Fruit fly (Drosophila melanogaster): ENCODE results near the gene Sdic2.
A peak's percentile ranks its signal among the peaks of the same experiment; 100 is the strongest.
"Not testable (repeated sequence)": the region's sequence is repeated elsewhere in the genome, so short reads cannot be mapped to it uniquely, and the experiment has no call there.

Sdic2 gene

DNA sequence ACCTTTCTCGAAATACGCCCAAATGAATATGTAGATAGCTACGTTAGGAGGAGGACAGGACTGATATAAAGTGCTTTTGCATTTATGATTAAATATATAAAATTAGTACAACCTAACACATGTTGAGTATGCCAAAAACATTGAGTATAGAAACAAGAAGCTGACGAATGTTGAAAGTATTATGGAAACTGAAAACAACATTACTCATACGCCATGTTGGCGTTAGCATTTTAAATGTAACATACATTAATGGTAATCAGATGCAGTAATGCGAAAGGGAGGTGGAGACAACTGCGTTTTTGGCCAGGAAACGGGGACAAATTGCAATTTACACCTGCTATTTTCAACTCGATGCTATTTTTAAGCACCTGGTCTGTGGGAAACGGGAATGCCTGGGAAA, 27.8 kb downstream of the Sdic2 start:
- TF ChIP-seq rn (GFP tag; IDR thresholded peaks at IDR 0.05) = no peak
- no peak for TF ChIP-seq Pif1A (GFP tag; optimal IDR thresholded peaks at IDR 0.05)
- no peak for TF ChIP-seq EcR (GFP tag; optimal IDR thresholded peaks at IDR 0.05)
- TF ChIP-seq CG4496 (GFP tag; IDR thresholded peaks at IDR 0.05) = no peak
- no peak for TF ChIP-seq fd96Ca (GFP tag; IDR thresholded peaks at IDR 0.05)
- no peak for TF ChIP-seq CG8159 (tag; optimal IDR thresholded peaks at IDR 0.05)
- no peak for TF ChIP-seq Ets98B (GFP tag; IDR thresholded peaks at IDR 0.05)
- no peak for TF ChIP-seq CG9948 (tag; optimal IDR thresholded peaks at IDR 0.05)
- TF ChIP-seq D1 (tag; optimal IDR thresholded peaks at IDR 0.05) = no peak
- TF ChIP-seq CG12605 (GFP tag; IDR thresholded peaks at IDR 0.05) = no peak
- no peak for TF ChIP-seq Pif1B (GFP tag; optimal IDR thresholded peaks at IDR 0.05)
- no peak for TF ChIP-seq CG8301 (tag; optimal IDR thresholded peaks at IDR 0.05)
- no peak for TF ChIP-seq CG32121 (GFP tag; IDR thresholded peaks at IDR 0.05)
- no peak for TF ChIP-seq CG13204 (GFP tag; optimal IDR thresholded peaks at IDR 0.05)
- no peak for TF ChIP-seq CG14655 (GFP tag; optimal IDR thresholded peaks at IDR 0.05)
- TF ChIP-seq CG15710 (tag; optimal IDR thresholded peaks at IDR 0.05) = no peak
- no peak for TF ChIP-seq CG10348 (GFP tag; IDR thresholded peaks at IDR 0.05)

DNA sequence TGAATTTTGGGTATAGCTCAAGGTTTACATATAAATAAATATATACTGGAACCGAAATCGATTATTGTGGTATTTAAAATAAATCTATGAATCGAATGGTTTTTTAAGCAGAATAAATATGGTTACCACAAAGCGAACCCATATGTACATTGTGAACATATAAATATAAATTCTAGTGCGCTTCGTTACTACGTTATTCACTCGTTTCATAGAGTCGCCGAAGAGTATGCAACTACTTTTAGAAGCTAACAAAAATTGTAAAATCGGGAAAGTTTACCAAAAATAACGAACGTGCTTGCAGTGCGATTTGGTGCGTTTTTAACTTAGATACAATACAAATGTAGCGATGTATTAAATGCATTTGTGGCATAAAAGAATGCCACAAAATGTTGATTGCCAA, 30.3 kb downstream of the Sdic2 start:
- no peak for TF ChIP-seq CG14655 (GFP tag; optimal IDR thresholded peaks at IDR 0.05)
- no peak for TF ChIP-seq fd96Ca (GFP tag; IDR thresholded peaks at IDR 0.05)
- no peak for TF ChIP-seq CG17806 (tag; optimal IDR thresholded peaks at IDR 0.05)
- TF ChIP-seq CG10348 (GFP tag; IDR thresholded peaks at IDR 0.05) = no peak
- TF ChIP-seq gl (tag; optimal IDR thresholded peaks at IDR 0.05) = no peak
- TF ChIP-seq CG34367 (tag; optimal IDR thresholded peaks at IDR 0.05) = no peak
- no peak for TF ChIP-seq Ets98B (GFP tag; IDR thresholded peaks at IDR 0.05)
- no peak for TF ChIP-seq D1 (tag; optimal IDR thresholded peaks at IDR 0.05)
- TF ChIP-seq EcR (GFP tag; optimal IDR thresholded peaks at IDR 0.05) = no peak
- TF ChIP-seq CG8159 (tag; optimal IDR thresholded peaks at IDR 0.05) = no peak
- no peak for TF ChIP-seq Pif1B (GFP tag; optimal IDR thresholded peaks at IDR 0.05)
- no peak for TF ChIP-seq CG8301 (tag; optimal IDR thresholded peaks at IDR 0.05)
- TF ChIP-seq CG4496 (GFP tag; IDR thresholded peaks at IDR 0.05) = no peak
- no peak for TF ChIP-seq CG13204 (GFP tag; optimal IDR thresholded peaks at IDR 0.05)
- TF ChIP-seq CG15710 (tag; optimal IDR thresholded peaks at IDR 0.05) = no peak
- TF ChIP-seq rn (GFP tag; IDR thresholded peaks at IDR 0.05) = no peak

dm6 chrX:20147693-20148174, 38.6 kb downstream of the Sdic2 start, which contains the start of gene aspr:
TSS of gene aspr (plus strand) at chrX:20148124.
- TF ChIP-seq CG34367 (tag; optimal IDR thresholded peaks at IDR 0.05) = no peak
- no peak for TF ChIP-seq CG32121 (GFP tag; IDR thresholded peaks at IDR 0.05)
- no peak for TF ChIP-seq CG10348 (GFP tag; IDR thresholded peaks at IDR 0.05)
- peak; percentile 56 for TF ChIP-seq CG15710 (tag; optimal IDR thresholded peaks at IDR 0.05)
- TF ChIP-seq CG8159 (tag; optimal IDR thresholded peaks at IDR 0.05) = peak; percentile 63
- TF ChIP-seq CG4496 (GFP tag; IDR thresholded peaks at IDR 0.05) = no peak
- TF ChIP-seq fd96Ca (GFP tag; IDR thresholded peaks at IDR 0.05) = no peak
- TF ChIP-seq Pif1B (GFP tag; optimal IDR thresholded peaks at IDR 0.05) = no peak
- TF ChIP-seq Snoo (tag; optimal IDR thresholded peaks at IDR 0.05) = no peak
- TF ChIP-seq CG8301 (tag; optimal IDR thresholded peaks at IDR 0.05) = no peak
- TF ChIP-seq D1 (tag; optimal IDR thresholded peaks at IDR 0.05) = no peak
- peak; percentile 25 for TF ChIP-seq Pif1A (GFP tag; optimal IDR thresholded peaks at IDR 0.05)
- no peak for TF ChIP-seq Ets98B (GFP tag; IDR thresholded peaks at IDR 0.05)
- TF ChIP-seq CG12605 (GFP tag; IDR thresholded peaks at IDR 0.05) = no peak
- peak; percentile 28 for TF ChIP-seq CG14655 (GFP tag; optimal IDR thresholded peaks at IDR 0.05)
- peak; percentile 47 for TF ChIP-seq CG17806 (tag; optimal IDR thresholded peaks at IDR 0.05)
- TF ChIP-seq rn (GFP tag; IDR thresholded peaks at IDR 0.05) = no peak
- no peak for TF ChIP-seq CG13204 (GFP tag; optimal IDR thresholded peaks at IDR 0.05)
- no peak for TF ChIP-seq EcR (GFP tag; optimal IDR thresholded peaks at IDR 0.05)
- TF ChIP-seq CG9948 (tag; optimal IDR thresholded peaks at IDR 0.05) = peak; percentile 52
- TF ChIP-seq gl (tag; optimal IDR thresholded peaks at IDR 0.05) = no peak

dm6 chrX:20143088-20143487, 43.2 kb downstream of the Sdic2 start, which contains the start of gene Or19a:
TSS of gene Or19a (minus strand) at chrX:20143188.
- not testable (repeated sequence) for TF ChIP-seq CG8301 (tag; optimal IDR thresholded peaks at IDR 0.05); Pif1B (GFP tag; optimal IDR thresholded peaks at IDR 0.05); CG34367 (tag; optimal IDR thresholded peaks at IDR 0.05)

- no peak for TF ChIP-seq CG8159 (tag; optimal IDR thresholded peaks at IDR 0.05)
- TF ChIP-seq EcR (GFP tag; optimal IDR thresholded peaks at IDR 0.05) = no peak
- no peak for TF ChIP-seq CG9948 (tag; optimal IDR thresholded peaks at IDR 0.05)
Measured at dm6 chrX:20140710-20141109, 45.6 kb downstream of the Sdic2 start, which contains the start of gene CG34332. TSS of gene CG34332 (plus strand) at chrX:20141010.

- TF ChIP-seq CG13204 (GFP tag; optimal IDR thresholded peaks at IDR 0.05) = no peak
- TF ChIP-seq Snoo (tag; optimal IDR thresholded peaks at IDR 0.05) = no peak
- TF ChIP-seq rn (GFP tag; IDR thresholded peaks at IDR 0.05) = no peak
- TF ChIP-seq D1 (tag; optimal IDR thresholded peaks at IDR 0.05) = no peak
- no peak for TF ChIP-seq Pif1B (GFP tag; optimal IDR thresholded peaks at IDR 0.05)
- TF ChIP-seq CG15710 (tag; optimal IDR thresholded peaks at IDR 0.05) = no peak
- no peak for TF ChIP-seq Pif1A (GFP tag; optimal IDR thresholded peaks at IDR 0.05)
- no peak for TF ChIP-seq CG10348 (GFP tag; IDR thresholded peaks at IDR 0.05)
- no peak for TF ChIP-seq CG8301 (tag; optimal IDR thresholded peaks at IDR 0.05)
- no peak for TF ChIP-seq CG34367 (tag; optimal IDR thresholded peaks at IDR 0.05)
- no peak for TF ChIP-seq CG14655 (GFP tag; optimal IDR thresholded peaks at IDR 0.05)
- no peak for TF ChIP-seq CG17806 (tag; optimal IDR thresholded peaks at IDR 0.05)
Measured at dm6 chrX:20139493-20139892, 46.8 kb downstream of the Sdic2 start, which contains the start of gene CG42583. TSS of gene CG42583 (plus strand) at chrX:20139793.
